Worm (Caenorhabditis elegans) whole organism, L3 larva: ENCODE measurements around the gene spe-42.
A peak's percentile ranks its signal among the peaks of the same experiment; 100 is the strongest.

Source experiments
- R02D3.7 ChIP-seq: fragments of 150-350 bp; optimal IDR thresholded peaks from 2 replicates; lab custom pipeline; 2014; ENCODE audit warnings: missing biosample characterization, missing genetic modification characterization
- ZK546.5 ChIP-seq: sonication (generic microtip); optimal IDR thresholded peaks from 2 replicates; lab custom pipeline; 2017; ENCODE audit warnings: missing biosample characterization, missing genetic modification characterization
- aly-2 ChIP-seq: fragments of 150-350 bp; optimal IDR thresholded peaks from 2 replicates; lab custom pipeline; 2014; ENCODE audit warnings: missing biosample characterization, missing genetic modification characterization
- ama-1 ChIP-seq: fragments of 150-350 bp; optimal IDR thresholded peaks from 2 replicates; lab custom pipeline; 2018
- ceh-16 ChIP-seq: sonication (generic microtip); optimal IDR thresholded peaks from 2 replicates; lab custom pipeline; 2017; ENCODE audit warnings: missing biosample characterization, missing genetic modification characterization
- ceh-82 ChIP-seq: fragments of 150-350 bp; optimal IDR thresholded peaks from 2 replicates; lab custom pipeline; 2014; ENCODE audit warnings: missing biosample characterization, missing genetic modification characterization
- ceh-9 ChIP-seq: sonication (generic microtip); optimal IDR thresholded peaks from 2 replicates; lab custom pipeline; 2018; ENCODE audit warnings: missing biosample characterization, missing genetic modification characterization
- daf-12 ChIP-seq: fragments of 150-350 bp; optimal IDR thresholded peaks from 2 replicates; lab custom pipeline; 2014; ENCODE audit warnings: missing biosample characterization, missing genetic modification reagents, missing genetic modification characterization
- egl-27 ChIP-seq: sonication (generic microtip); optimal IDR thresholded peaks from 4 replicates; lab custom pipeline; 2017; ENCODE audit warnings: missing biosample characterization, missing genetic modification reagents, missing genetic modification characterization
- egl-5 ChIP-seq: fragments of 150-350 bp; optimal IDR thresholded peaks from 2 replicates; lab custom pipeline; 2017; ENCODE audit warnings: missing biosample characterization, missing genetic modification reagents, missing genetic modification characterization, inconsistent platforms
- elt-2 ChIP-seq: sonication (generic microtip); optimal IDR thresholded peaks from 2 replicates; lab custom pipeline; 2016; ENCODE audit warnings: missing genetic modification reagents, mild to moderate bottlenecking, missing genetic modification characterization, missing compliant biosample characterization
- elt-3 ChIP-seq, 3 experiments: fragments of 150-350 bp in 1 of 3; sonication (generic microtip) in 2 of 3; optimal IDR thresholded peaks; 2 replicates in 2 of 3; 4 replicates in 1 of 3; lab custom pipeline; 2014 to 2017; ENCODE audit warnings: missing biosample characterization in 3 of 3, missing genetic modification characterization in 3 of 3
- eor-1 ChIP-seq, 2 experiments: fragments of 150-350 bp; optimal IDR thresholded peaks; 2 replicates each; lab custom pipeline; 2014 to 2018; ENCODE audit warnings: missing biosample characterization in 2 of 2, missing genetic modification characterization in 2 of 2
- fkh-10 ChIP-seq: sonication (generic microtip); optimal IDR thresholded peaks from 2 replicates; lab custom pipeline; 2017; ENCODE audit warnings: missing biosample characterization, missing genetic modification reagents, missing genetic modification characterization
- fkh-2 ChIP-seq: fragments of 150-350 bp; optimal IDR thresholded peaks from 2 replicates; lab custom pipeline; 2014; ENCODE audit warnings: missing biosample characterization, missing genetic modification reagents, missing genetic modification characterization
- fos-1 ChIP-seq: fragments of 150-350 bp; optimal IDR thresholded peaks from 2 replicates; lab custom pipeline; 2014; ENCODE audit warnings: missing biosample characterization, missing genetic modification characterization
- hmg-11 ChIP-seq: sonication (generic microtip); optimal IDR thresholded peaks from 2 replicates; lab custom pipeline; 2016; ENCODE audit warnings: missing genetic modification characterization, missing compliant biosample characterization
- lin-15B ChIP-seq: fragments of 150-350 bp; optimal IDR thresholded peaks from 2 replicates; lab custom pipeline; 2014; ENCODE audit warnings: missing biosample characterization, missing genetic modification characterization
- lin-39 ChIP-seq: fragments of 150-350 bp; optimal IDR thresholded peaks from 2 replicates; lab custom pipeline; 2018; ENCODE audit warnings: missing biosample characterization, missing genetic modification reagents, missing genetic modification characterization
- lsy-12 ChIP-seq: sonication (generic microtip); optimal IDR thresholded peaks from 2 replicates; lab custom pipeline; 2016; ENCODE audit warnings: mild to moderate bottlenecking, missing genetic modification characterization, missing compliant biosample characterization
- mdl-1 ChIP-seq: fragments of 150-350 bp; optimal IDR thresholded peaks from 2 replicates; lab custom pipeline; 2014; ENCODE audit warnings: missing biosample characterization, missing genetic modification characterization
- mml-1 ChIP-seq: fragments of 150-350 bp; sonication (generic microtip); optimal IDR thresholded peaks from 3 replicates; lab custom pipeline; 2014; ENCODE audit warnings: missing biosample characterization, missing genetic modification characterization
- nfya-1 ChIP-seq: sonication (generic microtip); optimal IDR thresholded peaks from 2 replicates; lab custom pipeline; 2017; ENCODE audit warnings: missing genetic modification characterization, mild to moderate bottlenecking, missing compliant biosample characterization, antibody characterized with exemption, moderate library complexity; ENCODE audit not compliant: insufficient read depth
- nhr-23 ChIP-seq: fragments of 150-350 bp; optimal IDR thresholded peaks from 2 replicates; lab custom pipeline; 2014; ENCODE audit warnings: missing biosample characterization, missing genetic modification reagents, missing genetic modification characterization
- nhr-25 ChIP-seq: sonication (generic microtip); optimal IDR thresholded peaks from 2 replicates; lab custom pipeline; 2017; ENCODE audit warnings: missing biosample characterization, missing genetic modification characterization
- nhr-28 ChIP-seq: fragments of 150-350 bp; optimal IDR thresholded peaks from 2 replicates; lab custom pipeline; 2014; ENCODE audit warnings: missing biosample characterization, missing genetic modification characterization
- nhr-43 ChIP-seq: sonication (generic microtip); optimal IDR thresholded peaks from 2 replicates; lab custom pipeline; 2016; ENCODE audit warnings: mild to moderate bottlenecking, missing genetic modification characterization, missing compliant biosample characterization; ENCODE audit not compliant: poor library complexity, severe bottlenecking
- nhr-76 ChIP-seq: fragments of 150-350 bp; sonication (generic microtip); optimal IDR thresholded peaks from 5 replicates; lab custom pipeline; 2014; ENCODE audit warnings: missing biosample characterization, missing genetic modification characterization
- nhr-77 ChIP-seq: fragments of 150-350 bp; optimal IDR thresholded peaks from 2 replicates; lab custom pipeline; 2014; ENCODE audit warnings: missing biosample characterization, missing genetic modification characterization
- pha-4 ChIP-seq: fragments of 150-350 bp; optimal IDR thresholded peaks from 2 replicates; lab custom pipeline; 2014; ENCODE audit warnings: missing biosample characterization, missing genetic modification reagents, missing genetic modification characterization
- pqm-1 ChIP-seq: fragments of 150-350 bp; optimal IDR thresholded peaks from 2 replicates; lab custom pipeline; 2017; ENCODE audit warnings: missing biosample characterization, missing genetic modification characterization, inconsistent platforms
- sea-2 ChIP-seq: fragments of 150-350 bp; sonication (generic microtip); optimal IDR thresholded peaks from 4 replicates; lab custom pipeline; 2014; ENCODE audit warnings: missing biosample characterization, missing genetic modification reagents, missing genetic modification characterization
- skn-1 ChIP-seq: fragments of 150-350 bp; optimal IDR thresholded peaks from 2 replicates; lab custom pipeline; 2014; ENCODE audit warnings: missing biosample characterization, missing genetic modification characterization
- snpc-4 ChIP-seq: fragments of 150-350 bp; optimal IDR thresholded peaks from 2 replicates; lab custom pipeline; 2014; ENCODE audit warnings: missing biosample characterization, missing genetic modification characterization
- unc-39 ChIP-seq: sonication (generic microtip); optimal IDR thresholded peaks from 4 replicates; lab custom pipeline; 2017; ENCODE audit warnings: missing biosample characterization, missing genetic modification characterization
- unc-62 ChIP-seq: fragments of 150-350 bp; sonication (generic microtip); optimal IDR thresholded peaks from 4 replicates; lab custom pipeline; 2014; ENCODE audit warnings: missing biosample characterization, missing genetic modification reagents, missing genetic modification characterization
- zag-1 ChIP-seq: fragments of 150-350 bp; optimal IDR thresholded peaks from 2 replicates; lab custom pipeline; 2014; ENCODE audit warnings: missing biosample characterization, missing genetic modification characterization

spe-42 gene

DNA sequence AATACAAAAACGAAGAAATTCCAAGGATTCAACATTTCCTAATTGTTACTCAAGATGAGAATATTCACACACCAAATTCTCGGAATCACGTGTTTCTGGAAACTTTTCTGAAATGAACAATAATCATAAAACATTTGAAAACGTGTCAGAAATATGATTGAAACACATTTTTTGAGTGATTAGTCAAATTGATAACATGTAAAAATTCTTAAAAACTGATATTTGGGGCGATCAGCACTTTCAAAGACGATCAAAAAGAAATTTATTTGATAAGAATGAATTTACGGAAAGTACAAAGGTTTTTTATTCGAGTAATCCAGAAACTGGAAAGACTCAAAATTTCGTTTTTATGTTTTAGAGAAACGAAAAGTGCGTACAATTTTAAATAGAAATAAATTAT lies 21.0 kb downstream of the spe-42 start, which contains the start of gene tre-3:
Gene tre-3 (minus strand): TSS at position 107 of the 400 bp plus-strand sequence.
- TF ChIP-seq elt-2 (tag; lab: Kevin White, UChicago) (peak; percentile 59), mdl-1 (no peak), pqm-1 (tag; lab: Kevin White, UChicago) (peak; percentile 53)

DNA sequence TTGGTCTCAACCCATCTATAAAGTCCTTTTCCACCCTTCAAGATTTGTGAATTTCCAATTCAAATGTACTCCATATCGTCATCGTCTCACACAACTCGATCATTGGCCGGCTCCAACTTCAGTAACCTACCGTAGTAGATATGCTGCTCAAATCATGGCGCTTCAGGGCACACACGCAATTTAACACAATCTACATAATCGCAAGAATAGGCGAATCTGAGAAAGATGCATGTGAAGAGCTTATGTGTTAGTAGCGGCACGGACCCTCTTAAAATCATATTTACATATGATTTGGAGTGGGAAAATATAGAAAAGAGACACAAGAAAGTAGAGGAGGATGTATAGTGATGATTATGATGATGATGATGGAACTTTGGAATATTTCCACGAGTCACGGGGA lies 25.0 kb downstream of the spe-42 start:
- no peak for TF ChIP-seq unc-62 (GFP tag; lab: Kevin White, UChicago)
- no peak for TF ChIP-seq snpc-4 (tag; lab: Kevin White, UChicago)
- TF ChIP-seq nhr-76 (tag; lab: Kevin White, UChicago), result no peak
- no peak for TF ChIP-seq egl-5 (tag; lab: Kevin White, UChicago)
- no peak for TF ChIP-seq sea-2
- TF ChIP-seq fkh-10 (GFP tag; lab: Kevin White, UChicago), result no peak
- no peak for TF ChIP-seq aly-2 (tag; lab: Kevin White, UChicago)
- TF ChIP-seq fos-1 (tag; lab: Kevin White, UChicago), result no peak
- no peak for TF ChIP-seq nhr-25 (tag; lab: Kevin White, UChicago)
- no peak for TF ChIP-seq pqm-1 (tag; lab: Kevin White, UChicago)
- TF ChIP-seq lsy-12 (tag; lab: Kevin White, UChicago), result no peak
- TF ChIP-seq fkh-2 (tag; lab: Kevin White, UChicago), result no peak
- no peak for TF ChIP-seq mdl-1
- TF ChIP-seq R02D3.7 (tag; lab: Kevin White, UChicago), result no peak
- TF ChIP-seq elt-3 (tag; optimal IDR thresholded peaks at IDR 0.05; lab: Kevin White, UChicago), result no peak
- no peak for TF ChIP-seq ama-1
- TF ChIP-seq zag-1 (tag; lab: Kevin White, UChicago), result no peak

DNA sequence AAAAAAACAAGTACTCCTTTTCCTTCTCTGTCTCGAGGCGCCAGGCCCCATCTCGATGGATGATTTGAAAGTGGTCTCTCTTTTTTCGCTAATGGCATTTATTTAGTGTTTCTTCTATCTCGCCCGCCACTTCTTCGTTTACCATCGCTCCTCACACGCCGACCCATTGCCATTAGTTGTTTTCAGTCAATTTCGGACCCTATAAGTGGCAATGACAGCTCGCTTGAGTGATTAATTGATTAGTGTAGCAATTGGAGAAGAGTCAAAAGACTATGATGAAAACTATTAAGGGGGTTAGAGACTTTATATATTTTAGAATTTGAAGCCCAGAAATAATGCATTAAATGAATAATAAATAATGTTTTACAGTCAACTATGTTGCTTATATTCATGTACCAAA lies 30.4 kb downstream of the spe-42 start:
- TF ChIP-seq ceh-16 (tag; lab: Kevin White, UChicago), result no peak
- TF ChIP-seq unc-62 (GFP tag; lab: Kevin White, UChicago), result no peak
- TF ChIP-seq mml-1 (tag; lab: Kevin White, UChicago), result no peak
- no peak for TF ChIP-seq aly-2 (tag; lab: Kevin White, UChicago)
- TF ChIP-seq elt-3 (tag; optimal IDR thresholded peaks at IDR 0.05; lab: Kevin White, UChicago), result no peak
- no peak for TF ChIP-seq R02D3.7 (tag; lab: Kevin White, UChicago)

DNA sequence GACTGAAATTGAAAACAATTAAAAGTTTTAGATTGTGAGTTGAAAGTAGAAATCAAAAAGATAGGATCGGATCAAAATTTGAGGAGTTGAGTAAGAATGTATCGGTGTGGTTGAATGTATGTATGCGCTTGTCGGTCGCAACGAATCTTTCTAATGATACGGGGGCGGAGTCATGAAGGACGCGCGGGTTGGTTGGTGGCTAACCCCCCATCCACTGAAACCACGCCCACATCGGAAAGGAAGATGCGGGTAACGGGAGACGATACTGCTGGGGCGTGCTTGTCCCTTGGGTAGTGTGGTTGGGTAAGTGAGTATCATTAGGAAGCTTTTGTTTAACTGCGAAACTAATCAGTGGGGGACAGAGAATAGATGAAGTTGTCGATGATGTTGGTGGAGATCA lies 31.4 kb downstream of the spe-42 start, which contains the start of gene ceh-32:
Gene ceh-32 (minus strand): TSS at position 2 of the 400 bp plus-strand sequence.
- no peak for TF ChIP-seq ceh-9 (tag; lab: Kevin White, UChicago)
- peak; percentile 81 for TF ChIP-seq nfya-1 (tag; lab: Kevin White, UChicago)

DNA sequence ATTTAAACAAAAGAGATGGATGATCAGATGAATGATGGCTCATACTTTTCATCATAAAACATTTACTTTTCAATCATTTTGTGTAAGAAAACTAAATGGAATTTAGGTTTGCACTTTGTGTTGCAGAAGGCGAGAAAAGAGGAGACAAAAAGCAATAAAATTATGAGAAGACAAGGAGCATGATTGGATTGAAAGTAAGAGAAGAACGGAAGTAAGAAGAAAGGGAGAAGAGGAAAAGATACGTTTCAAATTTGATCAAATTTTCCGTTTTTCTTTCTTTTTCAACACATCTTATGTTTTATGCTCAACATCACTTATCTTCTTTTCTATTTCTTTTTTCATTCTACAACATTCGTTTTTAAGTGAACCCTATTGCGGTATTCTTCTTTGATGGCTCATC lies 32.1 kb downstream of the spe-42 start:
- TF ChIP-seq nhr-77 (no peak), ceh-9 (tag; lab: Kevin White, UChicago) (no peak), nhr-25 (tag; lab: Kevin White, UChicago) (no peak), egl-27 (tag; lab: Kevin White, UChicago) (no peak), unc-39 (tag; lab: Kevin White, UChicago) (no peak), eor-1 (tag; optimal IDR thresholded peaks at IDR 0.05; lab: Kevin White, UChicago) (no peak), unc-62 (GFP tag; lab: Kevin White, UChicago) (no peak), fkh-10 (GFP tag; lab: Kevin White, UChicago) (peak; percentile 86)

DNA sequence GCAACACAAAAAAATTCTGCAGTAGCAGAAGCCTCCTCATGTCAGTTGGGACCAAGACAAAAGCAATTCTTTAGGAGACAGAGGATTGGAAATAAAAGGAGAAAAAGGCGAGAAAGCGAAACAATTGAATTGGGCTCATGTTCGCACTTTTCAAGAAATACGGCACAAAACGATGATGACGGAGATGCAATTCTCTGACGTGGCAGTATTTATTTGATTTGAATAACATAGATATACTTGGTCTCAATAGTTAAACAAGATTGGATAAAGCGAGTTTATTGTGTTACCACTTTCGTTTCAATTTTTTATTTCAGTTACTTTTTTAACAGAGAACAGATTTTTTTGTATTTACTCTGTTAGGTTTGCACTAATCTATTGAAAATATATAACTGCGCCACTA lies 39.3 kb downstream of the spe-42 start:
- TF ChIP-seq fkh-10 (GFP tag; lab: Kevin White, UChicago) (peak; percentile 84), elt-2 (tag; lab: Kevin White, UChicago) (no peak)

DNA sequence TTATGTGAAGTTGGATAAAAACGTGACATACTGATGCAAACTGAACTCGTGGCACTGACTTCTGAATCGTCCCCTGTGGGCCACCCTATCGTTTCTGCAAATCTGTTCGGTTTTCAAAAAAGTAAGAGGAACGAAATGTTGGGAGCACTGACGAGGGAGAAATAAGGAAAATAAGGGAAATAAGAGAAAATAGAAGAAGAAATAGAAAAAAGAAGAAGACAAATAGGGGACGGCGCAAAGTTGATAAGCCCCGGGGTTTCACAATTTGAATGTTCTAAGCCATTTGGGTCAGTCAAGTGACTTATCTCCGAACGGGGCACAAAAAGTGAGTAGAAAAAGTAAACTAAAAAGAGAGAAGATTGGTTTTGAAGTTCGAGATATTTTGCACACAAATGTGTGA lies 41.2 kb downstream of the spe-42 start, which contains the start of gene W05E10.5:
Gene W05E10.5 (minus strand): TSS at position 101 of the 400 bp plus-strand sequence.
- TF ChIP-seq eor-1 (tag; optimal IDR thresholded peaks at IDR 0.05; lab: Kevin White, UChicago) (no peak), lin-39 (tag; lab: Kevin White, UChicago) (no peak), pha-4 (tag; lab: Kevin White, UChicago) (no peak), skn-1 (tag; lab: Kevin White, UChicago) (no peak), sea-2 (no peak), egl-5 (tag; lab: Kevin White, UChicago) (no peak), nhr-28 (no peak), nhr-43 (tag; lab: Kevin White, UChicago) (no peak), unc-39 (tag; lab: Kevin White, UChicago) (no peak), hmg-11 (tag; lab: Kevin White, UChicago) (no peak), ZK546.5 (no peak), ceh-82 (tag; lab: Kevin White, UChicago) (no peak), nhr-23 (tag; lab: Kevin White, UChicago) (no peak), elt-2 (tag; lab: Kevin White, UChicago) (no peak), lin-15B (no peak), fkh-10 (GFP tag; lab: Kevin White, UChicago) (no peak), mml-1 (tag; lab: Kevin White, UChicago) (no peak), daf-12 (tag; lab: Kevin White, UChicago) (no peak), pqm-1 (tag; lab: Kevin White, UChicago) (no peak), nfya-1 (tag; lab: Kevin White, UChicago) (no peak)
- TF ChIP-seq, all 47 proteins: peak for 0
